Fruit fly (Drosophila melanogaster): ENCODE measurements around the gene Keap1.
A peak's percentile ranks its signal among the peaks of the same experiment; 100 is the strongest.

Keap1 gene

DNA sequence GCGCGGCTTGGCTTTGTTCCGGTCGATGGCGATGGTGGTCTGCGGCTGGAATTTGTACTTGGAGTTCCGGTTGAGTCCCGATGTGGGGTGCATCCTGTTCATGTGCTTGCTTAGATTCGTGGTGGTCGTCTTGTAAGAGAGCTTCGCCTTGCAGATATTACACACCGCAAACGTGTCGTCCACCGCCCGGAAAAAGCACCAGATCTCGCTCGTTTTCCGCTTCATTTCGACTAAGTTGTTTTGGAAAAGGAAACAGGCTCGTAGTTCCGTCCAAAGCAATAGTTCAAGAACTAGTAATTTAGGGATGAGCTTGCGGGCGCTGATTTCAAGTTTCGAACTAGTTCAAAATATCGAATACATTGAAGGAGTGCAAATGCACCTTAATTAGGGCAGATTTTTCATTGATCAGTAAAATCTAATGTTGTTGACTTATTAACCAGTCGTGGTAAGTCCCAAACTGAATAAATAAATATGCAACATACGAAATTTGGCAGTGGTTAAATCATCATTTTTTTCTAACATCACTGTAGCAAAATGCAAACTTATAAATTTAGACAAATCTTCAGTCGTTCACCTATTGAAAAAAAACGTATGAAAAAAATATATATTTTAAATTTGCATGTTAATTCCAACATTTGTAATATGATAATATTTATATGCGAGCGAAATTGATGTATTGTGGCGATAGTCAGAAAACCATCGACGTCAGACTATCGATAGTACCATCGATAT is 36.7 kb downstream of the Keap1 start, which contains the start of the genes bdwf and Patr-1 (continued):
- TF ChIP-seq CG18011 (GFP tag; optimal IDR thresholded peaks at IDR 0.05) (no peak), gro (GFP tag; optimal IDR thresholded peaks at IDR 0.05) (peak; percentile 15), CG7963 (GFP tag; IDR thresholded peaks at IDR 0.05; ENCODE audit: partially characterized antibody) (peak; percentile 87), CG8478 (optimal IDR thresholded peaks at IDR 0.05) (no peak), sd (tag; optimal IDR thresholded peaks at IDR 0.05) (no peak), odd (GFP tag; optimal IDR thresholded peaks at IDR 0.05) (no peak), CG13624 (GFP tag; optimal IDR thresholded peaks at IDR 0.05) (no peak), CG17829 (tag; optimal IDR thresholded peaks at IDR 0.05) (peak; percentile 35)

DNA sequence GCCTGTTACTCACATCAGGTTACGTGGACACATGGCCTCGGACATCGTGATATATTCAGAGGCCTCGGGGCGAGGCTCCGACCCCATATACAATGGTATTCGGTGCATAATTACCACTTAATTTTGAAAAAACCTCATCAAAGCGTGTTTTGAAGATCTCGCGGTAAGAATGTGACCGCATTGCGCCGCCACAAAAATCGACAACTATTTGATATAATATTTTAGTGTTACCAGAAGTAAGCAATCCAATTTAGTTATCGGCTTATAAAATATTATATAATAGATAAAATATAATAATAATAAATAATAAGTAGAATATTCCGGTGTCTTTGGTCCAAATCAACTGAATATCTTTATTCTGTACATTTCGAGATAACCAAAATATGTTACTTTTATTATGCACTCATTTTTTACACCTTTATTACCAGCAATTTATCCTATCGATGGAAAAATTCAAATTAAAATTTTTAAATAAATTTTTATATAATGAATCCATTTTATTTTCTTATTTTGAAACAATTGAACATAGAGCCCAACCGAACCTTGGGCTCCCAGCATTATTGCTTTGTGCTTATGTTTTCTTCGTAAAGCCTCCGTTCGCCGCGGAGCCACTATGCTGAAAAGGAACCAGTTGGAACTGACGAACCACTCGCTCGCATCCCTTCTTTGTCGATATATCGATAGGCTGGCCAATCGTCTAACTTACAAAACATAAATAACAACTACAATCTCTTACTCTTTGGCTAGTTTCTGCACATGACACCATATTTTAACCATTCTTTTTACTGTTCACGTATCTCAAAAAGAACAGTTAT is 39.5 kb downstream of the Keap1 start, which contains the start of the genes CG18213 and Trm7-32:
CG18213 (minus strand) TSS at position 211 of the 815 bp plus-strand sequence.
Trm7-32 (plus strand) TSS at position 690 of the 815 bp plus-strand sequence.
- TF ChIP-seq her (GFP tag; optimal IDR thresholded peaks at IDR 0.05) (no peak), CG43689 (GFP tag; IDR thresholded peaks at IDR 0.05) (no peak), dimm (GFP tag; IDR thresholded peaks at IDR 0.05) (no peak), Dll (GFP tag; IDR thresholded peaks at IDR 0.05; ENCODE audit: partially characterized antibody) (peak; percentile 83), CG9817 (tag; optimal IDR thresholded peaks at IDR 0.05) (peak; percentile 35), CG9797 (GFP tag; optimal IDR thresholded peaks at IDR 0.05) (peak; percentile 47), oc (tag; optimal IDR thresholded peaks at IDR 0.05) (no peak), lilli (GFP tag; optimal IDR thresholded peaks at IDR 0.05) (peak; percentile 32), kni (GFP tag; optimal IDR thresholded peaks at IDR 0.05) (no peak), exex (tag; optimal IDR thresholded peaks at IDR 0.05) (no peak), CG6854 (GFP tag; optimal IDR thresholded peaks at IDR 0.05) (no peak), fd3F (GFP tag; optimal IDR thresholded peaks at IDR 0.05) (no peak), CG11504 (tag; optimal IDR thresholded peaks at IDR 0.05) (no peak), hth (optimal IDR thresholded peaks at IDR 0.05) (no peak), Elba2 (GFP tag; optimal IDR thresholded peaks at IDR 0.05) (no peak), Bdp1 (GFP tag; optimal IDR thresholded peaks at IDR 0.05) (no peak), Fer1 (GFP tag; optimal IDR thresholded peaks at IDR 0.05) (no peak), CG7928 (GFP tag; optimal IDR thresholded peaks at IDR 0.05) (peak; percentile 88), gfzf (GFP tag; optimal IDR thresholded peaks at IDR 0.05) (peak; percentile 62), YL-1 (GFP tag; optimal IDR thresholded peaks at IDR 0.05) (no peak), CG7963 (GFP tag; IDR thresholded peaks at IDR 0.05; ENCODE audit: partially characterized antibody) (peak; percentile 68; the same call in 1 of the 3 replicates), CG16813 (GFP tag; IDR thresholded peaks at IDR 0.05; ENCODE audit: partially characterized antibody) (peak; percentile 84), CG4360 (GFP tag; IDR thresholded peaks at IDR 0.05) (no peak), row (GFP tag; IDR thresholded peaks at IDR 0.05) (peak; percentile 89), Taf1 (GFP tag; IDR thresholded peaks at IDR 0.05) (no peak), CG9727 (GFP tag; optimal IDR thresholded peaks at IDR 0.05) (no peak), Dbx (GFP tag; IDR thresholded peaks at IDR 0.05) (no peak; the same call in 2 of the 3 replicates), Eip74EF (GFP tag; optimal IDR thresholded peaks at IDR 0.05) (no peak), zfh2 (GFP tag; optimal IDR thresholded peaks at IDR 0.05) (peak; percentile 33), CG32532 (GFP tag; IDR thresholded peaks at IDR 0.05) (no peak), pros (GFP tag; optimal IDR thresholded peaks at IDR 0.05) (no peak), sd (tag; optimal IDR thresholded peaks at IDR 0.05) (no peak), pzg (GFP tag; optimal IDR thresholded peaks at IDR 0.05) (peak; percentile 65), H2.0 (GFP tag; IDR thresholded peaks at IDR 0.05) (no peak), gcm2 (GFP tag; optimal IDR thresholded peaks at IDR 0.05) (no peak), unpg (GFP tag; optimal IDR thresholded peaks at IDR 0.05) (no peak), CG10543 (GFP tag; optimal IDR thresholded peaks at IDR 0.05) (peak; percentile 1), CG7556 (GFP tag; optimal IDR thresholded peaks at IDR 0.05) (no peak), wek (GFP tag; optimal IDR thresholded peaks at IDR 0.05) (no peak), kay (GFP tag; optimal IDR thresholded peaks at IDR 0.05) (no peak)

Measured in whole organism, embryonic.